5 fruit fly cellular contexts compared by ENCODE assay signal in genomic region chr3R:23669401-23670216, dm6.
TF ChIP-seq lines count a peak whose summit lies in the region.

Gene CG31145, minus strand, starts transcription at chr3R:23669659.

TF ChIP-seq in whole organism, adult, 20 proteins besides CTCF, POLR2A, EP300 and RAD21 (continued from another document):
- peak; percentile 95 for TF ChIP-seq Mnt (GFP tag; optimal IDR thresholded peaks at IDR 0.05; lab: Kevin White, UChicago)
- TF ChIP-seq CG14711 (tag; optimal IDR thresholded peaks at IDR 0.05; lab: Kevin White, UChicago), result peak; percentile 96
- TF ChIP-seq Hr96 (GFP tag; optimal IDR thresholded peaks at IDR 0.05; lab: Kevin White, UChicago), result peak; percentile 99

TF ChIP-seq in whole organism, embryonic, 481 proteins besides CTCF, POLR2A, EP300 and RAD21 (continued from another document and continues in another):
- TF ChIP-seq sisA (GFP tag; IDR thresholded peaks at IDR 0.05; lab: Robert Waterston, UW) (peak; percentile 99), CG9437 (GFP tag; optimal IDR thresholded peaks at IDR 0.05; lab: Kevin White, UChicago) (peak; percentile 97), psq (GFP tag; optimal IDR thresholded peaks at IDR 0.05; lab: Kevin White, UChicago) (peak; percentile 97), Side (GFP tag; optimal IDR thresholded peaks at IDR 0.05; lab: Kevin White, UChicago) (peak; percentile 100), CG1832 (GFP tag; optimal IDR thresholded peaks at IDR 0.05; lab: Kevin White, UChicago) (no peak), Dref (GFP tag; IDR thresholded peaks at IDR 0.05; lab: Robert Waterston, UW) (no peak), Nf-YB (GFP tag; optimal IDR thresholded peaks at IDR 0.05; lab: Kevin White, UChicago) (peak; percentile 91), chif (GFP tag; optimal IDR thresholded peaks at IDR 0.05; lab: Kevin White, UChicago) (peak; percentile 99), Fer3 (tag; optimal IDR thresholded peaks at IDR 0.05; lab: Kevin White, UChicago) (peak; percentile 99), tll (GFP tag; optimal IDR thresholded peaks at IDR 0.05; lab: Kevin White, UChicago) (peak; percentile 65 to 79), NfI (GFP tag; optimal IDR thresholded peaks at IDR 0.05; lab: Kevin White, UChicago) (peak; percentile 99), Ravus (GFP tag; IDR thresholded peaks at IDR 0.05; lab: Robert Waterston, UW) (peak; percentile 98), fd102C (GFP tag; optimal IDR thresholded peaks at IDR 0.05; lab: Kevin White, UChicago) (peak; percentile 71), CG3065 (GFP tag; optimal IDR thresholded peaks at IDR 0.05; lab: Kevin White, UChicago) (peak; percentile 99), Meics (GFP tag; optimal IDR thresholded peaks at IDR 0.05; lab: Kevin White, UChicago) (peak; percentile 100), CG17568 (GFP tag; optimal IDR thresholded peaks at IDR 0.05; lab: Kevin White, UChicago) (peak; percentile 99), sima (GFP tag; optimal IDR thresholded peaks at IDR 0.05; lab: Kevin White, UChicago) (peak; percentile 98), CG8388 (GFP tag; optimal IDR thresholded peaks at IDR 0.05; lab: Kevin White, UChicago) (peak; percentile 99), CG4854 (GFP tag; optimal IDR thresholded peaks at IDR 0.05; lab: Kevin White, UChicago) (peak; percentile 99), CG5180 (GFP tag; optimal IDR thresholded peaks at IDR 0.05; lab: Kevin White, UChicago) (peak; percentile 94), CG7357 (GFP tag; IDR thresholded peaks at IDR 0.05; lab: Robert Waterston, UW) (peak; percentile 98), CG9932 (GFP tag; IDR thresholded peaks at IDR 0.05; lab: Robert Waterston, UW) (peak; percentile 98), tio (GFP tag; optimal IDR thresholded peaks at IDR 0.05; lab: Kevin White, UChicago) (peak; percentile 100), CG10274 (GFP tag; optimal IDR thresholded peaks at IDR 0.05; lab: Kevin White, UChicago) (peak; percentile 97), kni (GFP tag; optimal IDR thresholded peaks at IDR 0.05; lab: Kevin White, UChicago) (peak; percentile 92), ci (GFP tag; IDR thresholded peaks at IDR 0.05; lab: Robert Waterston, UW) (peak; percentile 98), CG4404 (GFP tag; IDR thresholded peaks at IDR 0.05; lab: Robert Waterston, UW) (peak; percentile 98), Gug (GFP tag; IDR thresholded peaks at IDR 0.05; lab: Robert Waterston, UW) (peak; percentile 98), nmo (GFP tag; optimal IDR thresholded peaks at IDR 0.05; lab: Kevin White, UChicago) (peak; percentile 100), CG10267 (tag; optimal IDR thresholded peaks at IDR 0.05; lab: Kevin White, UChicago) (peak; percentile 96), dimm (GFP tag; IDR thresholded peaks at IDR 0.05; lab: Robert Waterston, UW) (peak; percentile 96), CG9797 (GFP tag; optimal IDR thresholded peaks at IDR 0.05; lab: Kevin White, UChicago) (peak; percentile 73)

TF ChIP-seq in whole organism, prepupa, 60 proteins besides CTCF, POLR2A, EP300 and RAD21 (continued from another document and continues in another):
- TF ChIP-seq Ets96B (tag; optimal IDR thresholded peaks at IDR 0.05; lab: Kevin White, UChicago) (peak; percentile 99), esn (GFP tag; optimal IDR thresholded peaks at IDR 0.05; lab: Kevin White, UChicago) (peak; percentile 100), CG8632 (GFP tag; optimal IDR thresholded peaks at IDR 0.05; lab: Kevin White, UChicago) (peak; percentile 100), Lpt (GFP tag; optimal IDR thresholded peaks at IDR 0.05; lab: Kevin White, UChicago) (peak; percentile 100), Hr4 (GFP tag; optimal IDR thresholded peaks at IDR 0.05; lab: Kevin White, UChicago) (peak; percentile 100), topi (GFP tag; optimal IDR thresholded peaks at IDR 0.05; lab: Kevin White, UChicago) (peak; percentile 100), CG31627 (GFP tag; optimal IDR thresholded peaks at IDR 0.05; lab: Kevin White, UChicago) (peak; percentile 100), CG34406 (GFP tag; optimal IDR thresholded peaks at IDR 0.05; lab: Kevin White, UChicago) (peak; percentile 100), Hr39 (GFP tag; optimal IDR thresholded peaks at IDR 0.05; lab: Kevin White, UChicago) (peak; percentile 100), CG10669 (GFP tag; optimal IDR thresholded peaks at IDR 0.05; lab: Kevin White, UChicago) (peak; percentile 100), Eip78C (GFP tag; lab: Kevin White, UChicago) (peak; percentile 100), CG6792 (GFP tag; optimal IDR thresholded peaks at IDR 0.05; lab: Kevin White, UChicago) (peak; percentile 100), Eip93F (GFP tag; optimal IDR thresholded peaks at IDR 0.05; lab: Kevin White, UChicago) (peak; percentile 98), Gug (GFP tag; IDR thresholded peaks at IDR 0.05; lab: Robert Waterston, UW) (peak; percentile 99), CG7368 (GFP tag; optimal IDR thresholded peaks at IDR 0.05; lab: Kevin White, UChicago) (peak; percentile 99), Sox15 (GFP tag; optimal IDR thresholded peaks at IDR 0.05; lab: Kevin White, UChicago) (peak; percentile 100), cyc (GFP tag; optimal IDR thresholded peaks at IDR 0.05; lab: Kevin White, UChicago) (peak; percentile 99), salr (GFP tag; optimal IDR thresholded peaks at IDR 0.05; lab: Kevin White, UChicago) (peak; percentile 98 to 100), CG8119 (GFP tag; IDR thresholded peaks at IDR 0.05; lab: Robert Waterston, UW) (peak; percentile 100), ss (GFP tag; optimal IDR thresholded peaks at IDR 0.05; lab: Kevin White, UChicago) (peak; percentile 97 to 99), CG3032 (tag; optimal IDR thresholded peaks at IDR 0.05; lab: Kevin White, UChicago) (peak; percentile 99), CG6854 (GFP tag; optimal IDR thresholded peaks at IDR 0.05; lab: Kevin White, UChicago) (peak; percentile 99), lz (GFP tag; optimal IDR thresholded peaks at IDR 0.05; lab: Kevin White, UChicago) (peak; percentile 100), acj6 (GFP tag; optimal IDR thresholded peaks at IDR 0.05; lab: Kevin White, UChicago) (peak; percentile 100), CG11762 (GFP tag; optimal IDR thresholded peaks at IDR 0.05; lab: Kevin White, UChicago; ENCODE audit: insufficient read depth) (peak; percentile 100), fd85E (GFP tag; optimal IDR thresholded peaks at IDR 0.05; lab: Kevin White, UChicago) (peak; percentile 98), eg (GFP tag; IDR thresholded peaks at IDR 0.05; lab: Robert Waterston, UW) (peak; percentile 99), CG9139 (GFP tag; optimal IDR thresholded peaks at IDR 0.05; lab: Kevin White, UChicago) (peak; percentile 99), dac (GFP tag; optimal IDR thresholded peaks at IDR 0.05; lab: Kevin White, UChicago) (peak; percentile 100), fkh (GFP tag; optimal IDR thresholded peaks at IDR 0.05; lab: Kevin White, UChicago) (peak; percentile 98), CG3919 (GFP tag; optimal IDR thresholded peaks at IDR 0.05; lab: Kevin White, UChicago) (peak; percentile 100), spab (GFP tag; optimal IDR thresholded peaks at IDR 0.05; lab: Kevin White, UChicago) (peak; percentile 99), CG6276 (GFP tag; optimal IDR thresholded peaks at IDR 0.05; lab: Kevin White, UChicago) (peak; percentile 100)

TF ChIP-seq in whole organism, pupa, 21 proteins besides CTCF, POLR2A, EP300 and RAD21 (continued from another document):
- TF ChIP-seq CG32121 (GFP tag; IDR thresholded peaks at IDR 0.05; lab: Robert Waterston, UW) (peak; percentile 99), rn (GFP tag; IDR thresholded peaks at IDR 0.05; lab: Robert Waterston, UW) (peak; percentile 98)

TF ChIP-seq in whole organism, wandering third instar larva, 38 proteins besides CTCF, POLR2A, EP300 and RAD21 (continued from another document):
- TF ChIP-seq Mio (GFP tag; optimal IDR thresholded peaks at IDR 0.05; lab: Kevin White, UChicago), result peak; percentile 91
- TF ChIP-seq OdsH (GFP tag; optimal IDR thresholded peaks at IDR 0.05; lab: Kevin White, UChicago), result peak; percentile 99
- peak; percentile 99 for TF ChIP-seq HLH106 (tag; optimal IDR thresholded peaks at IDR 0.05; lab: Kevin White, UChicago)
- peak; percentile 99 for TF ChIP-seq fru (GFP tag; optimal IDR thresholded peaks at IDR 0.05; lab: Kevin White, UChicago)
- TF ChIP-seq sv (GFP tag; optimal IDR thresholded peaks at IDR 0.05; lab: Kevin White, UChicago), result peak; percentile 100
- peak; percentile 96 for TF ChIP-seq Dif (GFP tag; optimal IDR thresholded peaks at IDR 0.05; lab: Kevin White, UChicago; ENCODE audit: partially characterized antibody)
- TF ChIP-seq rgr (GFP tag; optimal IDR thresholded peaks at IDR 0.05; lab: Kevin White, UChicago), result peak; percentile 99
- TF ChIP-seq Abd-B (GFP tag; optimal IDR thresholded peaks at IDR 0.05; lab: Kevin White, UChicago), result no peak
- peak; percentile 99 for TF ChIP-seq h (GFP tag; optimal IDR thresholded peaks at IDR 0.05; lab: Kevin White, UChicago)
- TF ChIP-seq CG9705 (GFP tag; optimal IDR thresholded peaks at IDR 0.05; lab: Kevin White, UChicago), result peak; percentile 98
- TF ChIP-seq N (GFP tag; optimal IDR thresholded peaks at IDR 0.05; lab: Kevin White, UChicago), result no peak
- peak; percentile 92 for TF ChIP-seq CrebA (GFP tag; optimal IDR thresholded peaks at IDR 0.05; lab: Kevin White, UChicago; ENCODE audit: borderline replicate concordance)
- peak; percentile 98 for TF ChIP-seq woc (GFP tag; optimal IDR thresholded peaks at IDR 0.05; lab: Kevin White, UChicago)
- peak; percentile 97 for TF ChIP-seq Jra (GFP tag; optimal IDR thresholded peaks at IDR 0.05; lab: Kevin White, UChicago)
- peak; percentile 99 for TF ChIP-seq ey (GFP tag; optimal IDR thresholded peaks at IDR 0.05; lab: Kevin White, UChicago)
- TF ChIP-seq jim (GFP tag; optimal IDR thresholded peaks at IDR 0.05; lab: Kevin White, UChicago), result no peak
- peak; percentile 94 to 99 for TF ChIP-seq foxo (GFP tag; optimal IDR thresholded peaks at IDR 0.05; lab: Kevin White, UChicago)
- peak; percentile 68 for TF ChIP-seq Vsx2 (GFP tag; optimal IDR thresholded peaks at IDR 0.05; lab: Kevin White, UChicago; ENCODE audit: partially characterized antibody)
